Worm (Caenorhabditis elegans) whole organism, mixed stage, embryonic: ENCODE results near the gene frm-10.

Experiments
- M03D4.4 ChIP-seq: sonication (generic microtip); optimal IDR thresholded peaks from 2 replicates; lab custom pipeline; 2017; ENCODE audit warnings: mild to moderate bottlenecking, missing genetic modification characterization, missing compliant biosample characterization
- bed-3 ChIP-seq: fragments of 200-800 bp; sonication (Bioruptor generic); optimal IDR thresholded peaks from 3 replicates; lab custom pipeline; 2018; ENCODE audit warnings: mild to moderate bottlenecking, missing genetic modification characterization, moderate library complexity, missing compliant biosample characterization
- blmp-1 ChIP-seq: fragments of 150-350 bp; optimal IDR thresholded peaks from 2 replicates; lab custom pipeline; 2014; ENCODE audit warnings: missing biosample characterization, missing genetic modification characterization
- ceh-83 ChIP-seq: fragments of 200-800 bp; sonication (Bioruptor generic); optimal IDR thresholded peaks from 2 replicates; lab custom pipeline; 2018; ENCODE audit warnings: mild to moderate bottlenecking, missing genetic modification characterization, missing compliant biosample characterization
- cnd-1 ChIP-seq: fragments of 200-800 bp; sonication (Bioruptor generic); optimal IDR thresholded peaks from 2 replicates; lab custom pipeline; 2018; ENCODE audit warnings: mild to moderate bottlenecking, missing genetic modification characterization, missing compliant biosample characterization
- drap-1 ChIP-seq: fragments of 200-800 bp; sonication (Bioruptor generic); optimal IDR thresholded peaks from 3 replicates; lab custom pipeline; 2018; ENCODE audit warnings: mild to moderate bottlenecking, missing genetic modification characterization, missing compliant biosample characterization
- elt-1 ChIP-seq: sonication (generic microtip); optimal IDR thresholded peaks from 2 replicates; lab custom pipeline; 2017; ENCODE audit warnings: missing genetic modification characterization, mild to moderate bottlenecking, missing compliant biosample characterization, antibody characterized with exemption, moderate library complexity, borderline replicate concordance; ENCODE audit not compliant: insufficient read depth
- elt-3 ChIP-seq: fragments of 150-350 bp; optimal IDR thresholded peaks from 2 replicates; lab custom pipeline; 2014; ENCODE audit warnings: missing biosample characterization, missing genetic modification characterization
- ham-2 ChIP-seq: fragments of 200-800 bp; sonication (Bioruptor generic); optimal IDR thresholded peaks from 2 replicates; lab custom pipeline; 2018; ENCODE audit warnings: mild to moderate bottlenecking, missing genetic modification characterization, missing compliant biosample characterization
- hlh-1 ChIP-seq: fragments of 150-350 bp; optimal IDR thresholded peaks from 2 replicates; lab custom pipeline; 2014; ENCODE audit warnings: missing biosample characterization, missing genetic modification reagents, missing genetic modification characterization
- lin-13 ChIP-seq: fragments of 150-350 bp; optimal IDR thresholded peaks from 2 replicates; lab custom pipeline; 2014; ENCODE audit warnings: missing biosample characterization, missing genetic modification characterization
- lin-32 ChIP-seq: fragments of 200-800 bp; sonication (Bioruptor generic); optimal IDR thresholded peaks from 2 replicates; lab custom pipeline; 2018; ENCODE audit warnings: mild to moderate bottlenecking, missing genetic modification characterization, missing compliant biosample characterization
- lsy-2 ChIP-seq: fragments of 150-350 bp; optimal IDR thresholded peaks from 2 replicates; lab custom pipeline; 2014; ENCODE audit warnings: missing biosample characterization, missing genetic modification characterization
- mab-5 ChIP-seq: fragments of 150-350 bp; optimal IDR thresholded peaks from 2 replicates; lab custom pipeline; 2014; ENCODE audit warnings: missing biosample characterization, missing genetic modification characterization
- mep-1 ChIP-seq: fragments of 150-350 bp; optimal IDR thresholded peaks from 2 replicates; lab custom pipeline; 2017; ENCODE audit warnings: missing biosample characterization, missing genetic modification reagents, missing genetic modification characterization, inconsistent platforms
- mls-2 ChIP-seq: sonication (generic microtip); optimal IDR thresholded peaks from 2 replicates; lab custom pipeline; 2016; ENCODE audit warnings: mild to moderate bottlenecking, missing genetic modification characterization, moderate library complexity, missing compliant biosample characterization
- nhr-12 ChIP-seq: fragments of 150-350 bp; optimal IDR thresholded peaks from 2 replicates; lab custom pipeline; 2014; ENCODE audit warnings: missing biosample characterization, missing genetic modification characterization
- nhr-2 ChIP-seq: fragments of 150-350 bp; optimal IDR thresholded peaks from 2 replicates; lab custom pipeline; 2014; ENCODE audit warnings: missing biosample characterization, missing genetic modification characterization
- nhr-237 ChIP-seq: fragments of 150-350 bp; optimal IDR thresholded peaks from 2 replicates; lab custom pipeline; 2014; ENCODE audit warnings: missing biosample characterization, missing genetic modification characterization
- nhr-28 ChIP-seq: fragments of 150-350 bp; optimal IDR thresholded peaks from 2 replicates; lab custom pipeline; 2014; ENCODE audit warnings: missing biosample characterization, missing genetic modification characterization
- nhr-76 ChIP-seq: sonication (generic microtip); optimal IDR thresholded peaks from 2 replicates; lab custom pipeline; 2017; ENCODE audit warnings: missing biosample characterization, missing genetic modification characterization
- pha-4 ChIP-seq: fragments of 150-350 bp; optimal IDR thresholded peaks from 2 replicates; lab custom pipeline; 2018; ENCODE audit warnings: missing biosample characterization, missing genetic modification reagents, missing genetic modification characterization
- snpc-4 ChIP-seq: fragments of 150-350 bp; optimal IDR thresholded peaks from 2 replicates; lab custom pipeline; 2014; ENCODE audit warnings: missing biosample characterization, missing genetic modification characterization
- sptf-1 ChIP-seq: sonication (generic microtip); optimal IDR thresholded peaks from 2 replicates; lab custom pipeline; 2017; ENCODE audit warnings: mild to moderate bottlenecking, missing genetic modification characterization, moderate library complexity, missing compliant biosample characterization
- tbx-8 ChIP-seq: fragments of 200-800 bp; sonication (Bioruptor generic); optimal IDR thresholded peaks from 2 replicates; lab custom pipeline; 2018; ENCODE audit warnings: mild to moderate bottlenecking, missing genetic modification characterization, moderate library complexity, missing compliant biosample characterization
- unc-39 ChIP-seq: fragments of 150-350 bp; optimal IDR thresholded peaks from 2 replicates; lab custom pipeline; 2014; ENCODE audit warnings: missing biosample characterization, missing genetic modification characterization
- unc-62 ChIP-seq: fragments of 150-350 bp; optimal IDR thresholded peaks from 2 replicates; lab custom pipeline; 2014; ENCODE audit warnings: missing biosample characterization, missing genetic modification reagents, missing genetic modification characterization
- zip-8 ChIP-seq: fragments of 150-350 bp; optimal IDR thresholded peaks from 2 replicates; lab custom pipeline; 2014; ENCODE audit warnings: missing biosample characterization, missing genetic modification characterization

Gene frm-10

ce11 chrV:13473467-13473866 is 10.5 kb downstream of the frm-10 start, which contains the start of gene T10G3.1:
T10G3.1 (minus strand) TSS chrV:13473679.
- TF ChIP-seq nhr-12 (tag; lab: Kevin White, UChicago) (no peak), unc-62 (GFP tag; lab: Kevin White, UChicago) (peak; percentile 79), hlh-1 (tag; lab: Kevin White, UChicago) (peak; percentile 97)

- TF ChIP-seq ham-2 (GFP tag; lab: Kevin White, UChicago) (no peak), blmp-1 (tag; lab: Kevin White, UChicago) (no peak), hlh-1 (tag; lab: Kevin White, UChicago) (no peak), nhr-12 (tag; lab: Kevin White, UChicago) (no peak), nhr-76 (tag; lab: Kevin White, UChicago) (no peak), tbx-8 (GFP tag; lab: Kevin White, UChicago) (no peak), mls-2 (tag; lab: Kevin White, UChicago) (no peak), sptf-1 (no peak), lsy-2 (tag; lab: Kevin White, UChicago) (no peak), unc-39 (no peak), pha-4 (tag; lab: Kevin White, UChicago) (no peak)
These were observed 13.3 kb downstream of the frm-10 start, which contains the start of gene T10G3.8 for ce11 chrV:13476350-13476749. T10G3.8 (minus strand) TSS chrV:13476450.

ce11 chrV:13479766-13480165 is 16.8 kb downstream of the frm-10 start, which contains the start of gene T10G3.2:
T10G3.2 (minus strand) TSS chrV:13479866.
- TF ChIP-seq lin-13 (tag; lab: Kevin White, UChicago) (no peak), unc-62 (GFP tag; lab: Kevin White, UChicago) (no peak), cnd-1 (tag; lab: Kevin White, UChicago) (no peak), bed-3 (GFP tag; lab: Kevin White, UChicago) (no peak), drap-1 (GFP tag; lab: Kevin White, UChicago) (no peak), nhr-2 (tag; lab: Kevin White, UChicago) (no peak), hlh-1 (tag; lab: Kevin White, UChicago) (no peak), lsy-2 (tag; lab: Kevin White, UChicago) (no peak), mls-2 (tag; lab: Kevin White, UChicago) (no peak), ceh-83 (no peak), lin-32 (GFP tag; lab: Kevin White, UChicago) (no peak), mep-1 (no peak), blmp-1 (tag; lab: Kevin White, UChicago) (no peak), nhr-12 (tag; lab: Kevin White, UChicago) (no peak), unc-39 (no peak), nhr-28 (tag; lab: Kevin White, UChicago) (no peak), elt-3 (tag; lab: Kevin White, UChicago) (no peak), pha-4 (tag; lab: Kevin White, UChicago) (no peak)
- TF ChIP-seq, all 35 proteins: peak for 0

ce11 chrV:13484339-13484738 is 21.3 kb downstream of the frm-10 start, which contains the start of gene T10G3.4:
T10G3.4 (minus strand) TSS chrV:13484439.
- no peak for TF ChIP-seq drap-1 (GFP tag; lab: Kevin White, UChicago)

ce11 chrV:13485732-13486131 is 22.7 kb downstream of the frm-10 start:
- no peak for TF ChIP-seq unc-62 (GFP tag; lab: Kevin White, UChicago)
- no peak for TF ChIP-seq snpc-4 (tag; lab: Kevin White, UChicago)
- TF ChIP-seq ceh-83 = no peak
- TF ChIP-seq nhr-12 (tag; lab: Kevin White, UChicago) = no peak
- TF ChIP-seq elt-3 (tag; lab: Kevin White, UChicago) = no peak
- no peak for TF ChIP-seq pha-4 (tag; lab: Kevin White, UChicago)
- no peak for TF ChIP-seq lin-13 (tag; lab: Kevin White, UChicago)

ce11 chrV:13488297-13488803 is 25.3 kb downstream of the frm-10 start:
- TF ChIP-seq zip-8 (no peak), nhr-12 (tag; lab: Kevin White, UChicago) (no peak), nhr-237 (tag; lab: Kevin White, UChicago) (no peak), mep-1 (no peak), M03D4.4 (no peak), drap-1 (GFP tag; lab: Kevin White, UChicago) (no peak)

ce11 chrV:13489830-13490229 is 26.8 kb downstream of the frm-10 start, which contains the start of gene T10G3.3:
T10G3.3 (minus strand) TSS chrV:13490199.
- TF ChIP-seq unc-62 (GFP tag; lab: Kevin White, UChicago) (no peak), mep-1 (no peak), mab-5 (tag; lab: Kevin White, UChicago) (no peak), zip-8 (peak; percentile 74), elt-1 (tag; lab: Kevin White, UChicago) (peak; percentile 85), hlh-1 (tag; lab: Kevin White, UChicago) (no peak), M03D4.4 (no peak), pha-4 (tag; lab: Kevin White, UChicago) (no peak), lin-32 (GFP tag; lab: Kevin White, UChicago) (no peak)
